Worm (Caenorhabditis elegans) whole organism, L4 larva: ENCODE data around the gene pho-12.

Experiments
- F10B5.3 ChIP-seq: sonication (generic microtip); optimal IDR thresholded peaks from 2 replicates; lab custom pipeline; 2016; ENCODE audit warnings: mild to moderate bottlenecking, missing genetic modification characterization, missing compliant biosample characterization
- F44E2.7 ChIP-seq: fragments of 200-800 bp; sonication (Bioruptor generic); IDR thresholded peaks from 2 replicates; pipeline ENCODE4 v2.1.2; 2022; ENCODE audit warnings: missing genetic modification characterization, missing compliant biosample characterization
- T20F7.1 ChIP-seq: fragments of 200-800 bp; sonication (Bioruptor generic); optimal IDR thresholded peaks from 2 replicates; lab custom pipeline; 2018; ENCODE audit warnings: mild to moderate bottlenecking, missing genetic modification characterization, missing compliant biosample characterization
- T26A8.4 ChIP-seq: fragments of 200-800 bp; sonication (Bioruptor generic); IDR thresholded peaks from 2 replicates; pipeline ENCODE4 v1.3.6; 2022; ENCODE audit warnings: missing genetic modification characterization, missing compliant biosample characterization
- Y48G9A.11 ChIP-seq: fragments of 200-800 bp; sonication (Bioruptor generic); IDR thresholded peaks from 2 replicates; pipeline ENCODE4 v1.3.6; 2022; ENCODE audit warnings: missing genetic modification reagents, missing genetic modification characterization, missing compliant biosample characterization
- Y5F2A.4 ChIP-seq: fragments of 200-800 bp; sonication (Bioruptor generic); optimal IDR thresholded peaks from 2 replicates; lab custom pipeline; 2018; ENCODE audit warnings: mild to moderate bottlenecking, missing genetic modification characterization, missing compliant biosample characterization
- Y75B8A.6 ChIP-seq: fragments of 200-800 bp; sonication (Bioruptor generic); IDR thresholded peaks from 2 replicates; pipeline ENCODE4 v1.3.6; 2022; ENCODE audit warnings: missing genetic modification reagents, missing genetic modification characterization, missing compliant biosample characterization
- ZK546.5 ChIP-seq, 2 experiments: sonication (generic microtip); optimal IDR thresholded peaks; 2 replicates each; lab custom pipeline; 2017; ENCODE audit warnings: missing biosample characterization in 2 of 2, missing genetic modification characterization in 2 of 2
- ama-1 ChIP-seq: fragments of 150-350 bp; optimal IDR thresholded peaks from 2 replicates; lab custom pipeline; 2014; ENCODE audit warnings: inconsistent platforms, mixed read lengths
- ceh-28 ChIP-seq: fragments of 150-350 bp; optimal IDR thresholded peaks from 2 replicates; lab custom pipeline; 2014; ENCODE audit warnings: missing biosample characterization, missing genetic modification reagents, missing genetic modification characterization
- ceh-32 ChIP-seq: sonication (generic microtip); optimal IDR thresholded peaks from 2 replicates; lab custom pipeline; 2016; ENCODE audit warnings: mild to moderate bottlenecking, missing genetic modification characterization, missing compliant biosample characterization; ENCODE audit not compliant: poor library complexity
- ceh-82 ChIP-seq: sonication (generic microtip); optimal IDR thresholded peaks from 2 replicates; lab custom pipeline; 2017; ENCODE audit warnings: missing biosample characterization, missing genetic modification characterization
- ces-1 ChIP-seq: fragments of 150-350 bp; sonication (generic microtip); optimal IDR thresholded peaks from 4 replicates; lab custom pipeline; 2014; ENCODE audit warnings: missing biosample characterization, missing genetic modification reagents, missing genetic modification characterization
- daf-12 ChIP-seq: fragments of 150-350 bp; optimal IDR thresholded peaks from 2 replicates; lab custom pipeline; 2014; ENCODE audit warnings: missing biosample characterization, missing genetic modification reagents, missing genetic modification characterization
- daf-16 ChIP-seq, 3 experiments: sonication (generic microtip); optimal IDR thresholded peaks; 2 replicates each; lab custom pipeline; 2016 to 2017; ENCODE audit warnings: missing genetic modification characterization in 3 of 3, missing genetic modification reagents in 3 of 3, mild to moderate bottlenecking in 2 of 3, missing compliant biosample characterization in 2 of 3, missing biosample characterization in 1 of 3, moderate library complexity in 1 of 3
- dmd-8 ChIP-seq: fragments of 200-800 bp; sonication (Bioruptor generic); IDR thresholded peaks from 2 replicates; pipeline ENCODE4 v1.3.6; 2022; ENCODE audit warnings: missing genetic modification characterization, missing compliant biosample characterization
- dmd-9 ChIP-seq: fragments of 200-800 bp; sonication (Bioruptor generic); IDR thresholded peaks from 2 replicates; pipeline ENCODE4 v1.3.6; 2022; ENCODE audit warnings: missing genetic modification reagents, missing genetic modification characterization, missing compliant biosample characterization
- duxl-1 ChIP-seq: sonication (generic microtip); optimal IDR thresholded peaks from 2 replicates; lab custom pipeline; 2016; ENCODE audit warnings: mild to moderate bottlenecking, missing genetic modification characterization, moderate library complexity, missing compliant biosample characterization; ENCODE audit not compliant: poor library complexity
- dve-1 ChIP-seq: sonication (generic microtip); optimal IDR thresholded peaks from 2 replicates; lab custom pipeline; 2017; ENCODE audit warnings: antibody characterized with exemption, mild to moderate bottlenecking, missing genetic modification characterization, missing compliant biosample characterization; ENCODE audit not compliant: insufficient read depth
- egl-43 ChIP-seq: fragments of 200-800 bp; sonication (Bioruptor generic); IDR thresholded peaks from 2 replicates; pipeline ENCODE4 v1.3.6; 2022; ENCODE audit warnings: missing genetic modification reagents, missing genetic modification characterization, missing compliant biosample characterization
- fkh-10 ChIP-seq: fragments of 150-350 bp; optimal IDR thresholded peaks from 2 replicates; lab custom pipeline; 2014; ENCODE audit warnings: missing biosample characterization, missing genetic modification reagents, missing genetic modification characterization
- hmg-1.1 ChIP-seq: fragments of 200-800 bp; sonication (Bioruptor generic); IDR thresholded peaks from 2 replicates; pipeline ENCODE4 v1.3.6; 2022; ENCODE audit warnings: missing genetic modification reagents, missing genetic modification characterization, missing compliant biosample characterization
- lin-1 ChIP-seq: fragments of 200-800 bp; sonication (Bioruptor generic); IDR thresholded peaks from 2 replicates; pipeline ENCODE4 v1.3.6; 2022; ENCODE audit warnings: missing genetic modification reagents, missing genetic modification characterization, missing compliant biosample characterization
- lin-39 ChIP-seq: fragments of 150-350 bp; optimal IDR thresholded peaks from 2 replicates; lab custom pipeline; 2014; ENCODE audit warnings: missing biosample characterization, missing genetic modification reagents, missing genetic modification characterization
- lir-3 ChIP-seq: sonication (generic microtip); optimal IDR thresholded peaks from 2 replicates; lab custom pipeline; 2016; ENCODE audit warnings: mild to moderate bottlenecking, missing genetic modification characterization, missing compliant biosample characterization
- mdl-1 ChIP-seq, 2 experiments: fragments of 150-350 bp in 1 of 2; sonication (generic microtip) in 1 of 2; optimal IDR thresholded peaks; 2 replicates each; lab custom pipeline; 2014 to 2017; ENCODE audit warnings: missing biosample characterization in 2 of 2, missing genetic modification characterization in 2 of 2
- mep-1 ChIP-seq: fragments of 150-350 bp; sonication (generic microtip); optimal IDR thresholded peaks from 3 replicates; lab custom pipeline; 2014; ENCODE audit warnings: missing biosample characterization, missing genetic modification characterization
- mes-2 ChIP-seq: sonication (generic microtip); optimal IDR thresholded peaks from 2 replicates; lab custom pipeline; 2016; ENCODE audit warnings: missing genotype, mild to moderate bottlenecking, missing genetic modification characterization, missing compliant biosample characterization; ENCODE audit not compliant: poor library complexity, severe bottlenecking
- mxl-2 ChIP-seq: fragments of 200-800 bp; sonication (Bioruptor generic); conservative IDR thresholded peaks from 2 replicates; pipeline ENCODE4 v1.3.6; 2022; ENCODE audit warnings: missing genetic modification reagents, missing genetic modification characterization, missing compliant biosample characterization
- nhr-111 ChIP-seq: fragments of 200-800 bp; sonication (Bioruptor generic); optimal IDR thresholded peaks from 2 replicates; lab custom pipeline; 2018; ENCODE audit warnings: mild to moderate bottlenecking, missing genetic modification characterization, missing compliant biosample characterization
- nhr-28 ChIP-seq: fragments of 150-350 bp; optimal IDR thresholded peaks from 2 replicates; lab custom pipeline; 2014; ENCODE audit warnings: missing biosample characterization, missing genetic modification characterization
- nhr-41 ChIP-seq: fragments of 200-800 bp; sonication (Bioruptor generic); IDR thresholded peaks from 2 replicates; pipeline ENCODE4 v1.3.6; 2022; ENCODE audit warnings: missing genetic modification reagents, missing genetic modification characterization, missing compliant biosample characterization
- nhr-48 ChIP-seq: sonication (generic microtip); optimal IDR thresholded peaks from 2 replicates; lab custom pipeline; 2016; ENCODE audit warnings: mild to moderate bottlenecking, missing genetic modification characterization, missing compliant biosample characterization
- nhr-76 ChIP-seq: fragments of 150-350 bp; optimal IDR thresholded peaks from 2 replicates; lab custom pipeline; 2014; ENCODE audit warnings: missing biosample characterization, missing genetic modification characterization
- nhr-77 ChIP-seq: fragments of 150-350 bp; optimal IDR thresholded peaks from 2 replicates; lab custom pipeline; 2014; ENCODE audit warnings: missing biosample characterization, missing genetic modification characterization
- php-3 ChIP-seq: fragments of 200-800 bp; sonication (Bioruptor generic); IDR thresholded peaks from 2 replicates; pipeline ENCODE4 v1.3.6; 2022; ENCODE audit warnings: missing genetic modification reagents, missing genetic modification characterization, missing compliant biosample characterization
- pqm-1 ChIP-seq: sonication (generic microtip); optimal IDR thresholded peaks from 2 replicates; lab custom pipeline; 2017; ENCODE audit warnings: missing biosample characterization, missing genetic modification characterization
- rbr-2 ChIP-seq: sonication (generic microtip); optimal IDR thresholded peaks from 2 replicates; lab custom pipeline; 2016; ENCODE audit warnings: missing genotype, missing genetic modification characterization, missing compliant biosample characterization
- set-16 ChIP-seq: fragments of 200-800 bp; sonication (Bioruptor generic); IDR thresholded peaks from 2 replicates; pipeline ENCODE4 v1.3.6; 2022; ENCODE audit warnings: missing genetic modification reagents, missing genetic modification characterization, missing compliant biosample characterization
- skn-1 ChIP-seq: fragments of 150-350 bp; optimal IDR thresholded peaks from 2 replicates; lab custom pipeline; 2014; ENCODE audit warnings: missing biosample characterization, missing genetic modification characterization
- snpc-1.2 ChIP-seq: fragments of 200-800 bp; sonication (Bioruptor generic); IDR thresholded peaks from 2 replicates; pipeline ENCODE4 v1.3.6; 2022; ENCODE audit warnings: missing genetic modification reagents, missing genetic modification characterization, missing compliant biosample characterization
- spr-1 ChIP-seq: sonication (generic microtip); optimal IDR thresholded peaks from 2 replicates; lab custom pipeline; 2016; ENCODE audit warnings: mild to moderate bottlenecking, missing genetic modification characterization, missing compliant biosample characterization
- spr-3 ChIP-seq: fragments of 200-800 bp; sonication (Bioruptor generic); optimal IDR thresholded peaks from 2 replicates; lab custom pipeline; 2018; ENCODE audit warnings: mild to moderate bottlenecking, missing genetic modification characterization, missing compliant biosample characterization
- tag-97 ChIP-seq: fragments of 200-800 bp; sonication (Bioruptor generic); IDR thresholded peaks from 2 replicates; pipeline ENCODE4 v1.3.6; 2022; ENCODE audit warnings: missing genetic modification characterization, missing compliant biosample characterization
- unc-130 ChIP-seq: sonication (generic microtip); optimal IDR thresholded peaks from 2 replicates; lab custom pipeline; 2016; ENCODE audit warnings: missing genetic modification reagents, missing genetic modification characterization, missing compliant biosample characterization
- unc-39 ChIP-seq: sonication (generic microtip); optimal IDR thresholded peaks from 2 replicates; lab custom pipeline; 2017; ENCODE audit warnings: missing biosample characterization, missing genetic modification characterization
- unc-62 ChIP-seq, 3 experiments: fragments of 150-350 bp in 1 of 3; sonication (generic microtip); optimal IDR thresholded peaks in 2 of 3; peaks in 1 of 3; 1 replicate in 1 of 3; 2 replicates in 2 of 3; lab custom pipeline; 2014 to 2017; ENCODE audit warnings: missing biosample characterization in 3 of 3, missing genetic modification characterization in 3 of 3, missing genetic modification reagents in 3 of 3, missing genotype in 1 of 3
- zag-1 ChIP-seq: fragments of 150-350 bp; optimal IDR thresholded peaks from 2 replicates; lab custom pipeline; 2014; ENCODE audit warnings: missing biosample characterization, missing genetic modification characterization
- zfp-3 ChIP-seq: fragments of 200-800 bp; sonication (Bioruptor generic); conservative IDR thresholded peaks from 2 replicates; pipeline ENCODE4 v1.3.6; 2022; ENCODE audit warnings: missing genetic modification reagents, missing genetic modification characterization, missing compliant biosample characterization
- zip-11 ChIP-seq: fragments of 200-800 bp; sonication (Bioruptor generic); IDR thresholded peaks from 2 replicates; pipeline ENCODE4 v1.3.6; 2022; ENCODE audit warnings: missing genetic modification characterization, missing compliant biosample characterization

Gene pho-12

ce11 chrII:5061794-5062368, 1.3 kb upstream of the pho-12 start, which contains the start of gene smc-5 (continued):
- TF ChIP-seq nhr-76 (no peak), php-3 (GFP tag; lab: Robert Waterston, UW) (no peak), daf-16 (GFP tag; optimal IDR thresholded peaks at IDR 0.05; lab: Kevin White, UChicago) (no peak), daf-16 (tag; optimal IDR thresholded peaks at IDR 0.05; lab: Kevin White, UChicago) (peak; percentile 42), unc-130 (GFP tag; lab: Kevin White, UChicago) (peak; percentile 82), nhr-77 (tag; lab: Kevin White, UChicago) (peak; percentile 83), ceh-82 (tag; lab: Kevin White, UChicago) (no peak), zfp-3 (GFP tag; lab: Robert Waterston, UW) (no peak), mep-1 (no peak), Y5F2A.4 (no peak), zag-1 (tag; lab: Kevin White, UChicago) (no peak), lin-39 (tag; lab: Kevin White, UChicago) (no peak), Y48G9A.11 (no peak), F44E2.7 (GFP tag; lab: Robert Waterston, UW) (no peak), mes-2 (tag; lab: Kevin White, UChicago) (peak; percentile 92), tag-97 (no peak), nhr-48 (tag; lab: Kevin White, UChicago) (no peak), T26A8.4 (GFP tag; lab: Robert Waterston, UW) (no peak), nhr-28 (tag; lab: Kevin White, UChicago) (peak; percentile 45), egl-43 (GFP tag; lab: Robert Waterston, UW) (no peak), set-16 (GFP tag; lab: Robert Waterston, UW) (no peak), lir-3 (no peak), pqm-1 (no peak), mdl-1 (tag; optimal IDR thresholded peaks at IDR 0.05; lab: Kevin White, UChicago) (no peak), unc-39 (no peak), ama-1 (lab: Kevin White, UChicago) (no peak), dmd-9 (GFP tag; lab: Robert Waterston, UW) (no peak), F10B5.3 (no peak), dmd-8 (GFP tag; lab: Robert Waterston, UW) (no peak), duxl-1 (tag; lab: Kevin White, UChicago) (no peak), nhr-41 (GFP tag; lab: Robert Waterston, UW) (no peak), ZK546.5 (tag; optimal IDR thresholded peaks at IDR 0.05; lab: Kevin White, UChicago) (no peak), rbr-2 (tag; lab: Kevin White, UChicago) (peak; percentile 59), ces-1 (no peak), Y75B8A.6 (GFP tag; lab: Robert Waterston, UW) (no peak), hmg-1.1 (GFP tag; lab: Robert Waterston, UW) (peak; percentile 47; the same call in 1 of the 2 replicates), skn-1 (tag; lab: Kevin White, UChicago) (no peak), T20F7.1 (peak; percentile 14), spr-3 (GFP tag; lab: Kevin White, UChicago) (no peak), dve-1 (tag; lab: Kevin White, UChicago) (no peak), zip-11 (no peak), ceh-28 (tag; lab: Kevin White, UChicago) (no peak), daf-12 (no peak), lin-1 (GFP tag; lab: Robert Waterston, UW) (no peak), ceh-32 (no peak), mxl-2 (no peak), nhr-111 (GFP tag; lab: Kevin White, UChicago) (no peak), spr-1 (tag; lab: Kevin White, UChicago) (no peak), fkh-10 (GFP tag; lab: Kevin White, UChicago) (no peak), unc-62 (GFP tag; optimal IDR thresholded peaks at IDR 0.05 in 1 of 2; lab: Kevin White, UChicago) (peak in 1 of 2 experiments; percentile 45), unc-62 (tag; optimal IDR thresholded peaks at IDR 0.05; lab: Kevin White, UChicago) (no peak), snpc-1.2 (GFP tag; lab: Robert Waterston, UW) (no peak)
